Worm (Caenorhabditis elegans) whole organism, L4/young adult: ENCODE data around the gene ZK816.1.

ENCODE experiments used
- W03F9.2 ChIP-seq: fragments of 150-350 bp; optimal IDR thresholded peaks from 2 replicates; lab custom pipeline; 2014; ENCODE audit warnings: missing biosample characterization, missing genetic modification characterization
- dao-5 ChIP-seq: sonication (generic microtip); optimal IDR thresholded peaks from 2 replicates; lab custom pipeline; 2016; ENCODE audit warnings: missing genotype, missing genetic modification characterization, moderate library complexity, missing compliant biosample characterization
- him-1 ChIP-seq: sonication (generic microtip); optimal IDR thresholded peaks from 2 replicates; lab custom pipeline; 2016; ENCODE audit warnings: missing genotype, missing genetic modification reagents, missing genetic modification characterization, missing compliant biosample characterization

- no peak for TF ChIP-seq dao-5 (tag; lab: Kevin White, UChicago)
- no peak for TF ChIP-seq him-1 (tag; lab: Kevin White, UChicago)
- no peak for TF ChIP-seq W03F9.2 (tag; lab: Kevin White, UChicago)
These were observed 15.3 kb downstream of the ZK816.1 start for ce11 chrX:3366782-3367181.
